Worm (Caenorhabditis elegans) whole organism, early embryonic: ENCODE results near the gene srt-27.

Experiments
- B0310.2 ChIP-seq: sonication (generic microtip); optimal IDR thresholded peaks from 2 replicates; lab custom pipeline; 2016; ENCODE audit warnings: mild to moderate bottlenecking, missing genetic modification characterization, missing compliant biosample characterization
- F13C5.2 ChIP-seq: sonication (generic microtip); optimal IDR thresholded peaks from 2 replicates; lab custom pipeline; 2017; ENCODE audit warnings: mild to moderate bottlenecking, missing genetic modification characterization, inconsistent platforms, missing compliant biosample characterization
- aly-1 ChIP-seq: sonication (generic microtip); optimal IDR thresholded peaks from 2 replicates; lab custom pipeline; 2016; ENCODE audit warnings: missing genetic modification characterization, missing compliant biosample characterization
- ama-1 ChIP-seq: fragments of 150-350 bp; optimal IDR thresholded peaks from 2 replicates; lab custom pipeline; 2014
- ceh-13 ChIP-seq: fragments of 200-800 bp; sonication (Bioruptor generic); optimal IDR thresholded peaks from 2 replicates; lab custom pipeline; 2018; ENCODE audit warnings: mild to moderate bottlenecking, missing genetic modification characterization, missing compliant biosample characterization
- ceh-36 ChIP-seq: sonication (generic microtip); optimal IDR thresholded peaks from 2 replicates; lab custom pipeline; 2016; ENCODE audit warnings: missing genetic modification characterization, inconsistent platforms, missing compliant biosample characterization
- ets-7 ChIP-seq: sonication (generic microtip); optimal IDR thresholded peaks from 2 replicates; lab custom pipeline; 2016; ENCODE audit warnings: missing genotype, missing genetic modification characterization, missing compliant biosample characterization
- flt-1 ChIP-seq: fragments of 200-800 bp; sonication (Bioruptor generic); IDR thresholded peaks from 2 replicates; pipeline ENCODE4 v1.3.6; 2022; ENCODE audit warnings: missing genetic modification characterization, missing compliant biosample characterization
- hmbx-1 ChIP-seq: sonication (generic microtip); optimal IDR thresholded peaks from 2 replicates; lab custom pipeline; 2016; ENCODE audit warnings: mild to moderate bottlenecking, missing genetic modification characterization, missing compliant biosample characterization
- hmg-4 ChIP-seq: fragments of 200-800 bp; sonication (Bioruptor generic); optimal IDR thresholded peaks from 2 replicates; lab custom pipeline; 2018; ENCODE audit warnings: mild to moderate bottlenecking, missing genetic modification characterization, missing compliant biosample characterization
- hnd-1 ChIP-seq: sonication (generic microtip); optimal IDR thresholded peaks from 2 replicates; lab custom pipeline; 2016; ENCODE audit warnings: missing genetic modification characterization, missing compliant biosample characterization
- pes-1 ChIP-seq: fragments of 200-800 bp; sonication (Bioruptor generic); IDR thresholded peaks from 2 replicates; pipeline ENCODE4 v1.3.6; 2022; ENCODE audit warnings: missing genetic modification reagents, missing genetic modification characterization, missing compliant biosample characterization
- scrt-1 ChIP-seq: fragments of 200-800 bp; sonication (Bioruptor generic); IDR thresholded peaks from 2 replicates; pipeline ENCODE4 v1.3.6; 2022; ENCODE audit warnings: missing genetic modification characterization, missing compliant biosample characterization
- sea-1 ChIP-seq: fragments of 200-800 bp; sonication (Bioruptor generic); conservative IDR thresholded peaks from 2 replicates; pipeline ENCODE4 v1.3.6; 2022; ENCODE audit warnings: missing genetic modification characterization, missing compliant biosample characterization
- tbx-11 ChIP-seq: fragments of 200-800 bp; sonication (Bioruptor generic); IDR thresholded peaks from 2 replicates; pipeline ENCODE4 v1.3.6; 2022; ENCODE audit warnings: missing genetic modification characterization, missing compliant biosample characterization
- tbx-37 ChIP-seq: fragments of 200-800 bp; sonication (Bioruptor generic); conservative IDR thresholded peaks from 2 replicates; pipeline ENCODE4 v1.3.6; 2022; ENCODE audit warnings: missing genetic modification reagents, missing genetic modification characterization, missing compliant biosample characterization
- tra-4 ChIP-seq: sonication (generic microtip); optimal IDR thresholded peaks from 2 replicates; lab custom pipeline; 2017; ENCODE audit warnings: missing genetic modification characterization, missing compliant biosample characterization

The srt-27 gene

ce11 chrV:2727101-2727500 is 6.4 kb upstream of the srt-27 start, which contains the start of gene str-13:
Gene str-13 (minus strand): TSS chrV:2727201.
- TF ChIP-seq aly-1 (tag; lab: Kevin White, UChicago) (no peak), sea-1 (no peak), flt-1 (GFP tag; lab: Robert Waterston, UW) (no peak), B0310.2 (tag; lab: Kevin White, UChicago) (no peak)

- no peak for TF ChIP-seq ceh-13 (GFP tag; lab: Kevin White, UChicago)
- TF ChIP-seq ama-1 (lab: Kevin White, UChicago) = no peak
- no peak for TF ChIP-seq hmbx-1 (tag; lab: Kevin White, UChicago)
- no peak for TF ChIP-seq tra-4 (tag; lab: Kevin White, UChicago)
- no peak for TF ChIP-seq B0310.2 (tag; lab: Kevin White, UChicago)
- no peak for TF ChIP-seq tbx-37 (GFP tag; lab: Robert Waterston, UW)
- TF ChIP-seq sea-1 = no peak
- no peak for TF ChIP-seq aly-1 (tag; lab: Kevin White, UChicago)
- TF ChIP-seq hmg-4 (GFP tag; lab: Kevin White, UChicago) = no peak
- no peak for TF ChIP-seq pes-1 (GFP tag; lab: Robert Waterston, UW)
- no peak for TF ChIP-seq scrt-1 (GFP tag; lab: Robert Waterston, UW)
- no peak for TF ChIP-seq ceh-36
- no peak for TF ChIP-seq ets-7 (tag; lab: Kevin White, UChicago)
- no peak for TF ChIP-seq F13C5.2
- no peak for TF ChIP-seq flt-1 (GFP tag; lab: Robert Waterston, UW)
- TF ChIP-seq tbx-11 (GFP tag; lab: Robert Waterston, UW) = no peak
- TF ChIP-seq hnd-1 (tag; lab: Kevin White, UChicago) = no peak
These were observed 4.6 kb upstream of the srt-27 start, which contains the start of gene srg-59 for ce11 chrV:2725225-2725624. Gene srg-59 (minus strand): TSS chrV:2725325.

DNA sequence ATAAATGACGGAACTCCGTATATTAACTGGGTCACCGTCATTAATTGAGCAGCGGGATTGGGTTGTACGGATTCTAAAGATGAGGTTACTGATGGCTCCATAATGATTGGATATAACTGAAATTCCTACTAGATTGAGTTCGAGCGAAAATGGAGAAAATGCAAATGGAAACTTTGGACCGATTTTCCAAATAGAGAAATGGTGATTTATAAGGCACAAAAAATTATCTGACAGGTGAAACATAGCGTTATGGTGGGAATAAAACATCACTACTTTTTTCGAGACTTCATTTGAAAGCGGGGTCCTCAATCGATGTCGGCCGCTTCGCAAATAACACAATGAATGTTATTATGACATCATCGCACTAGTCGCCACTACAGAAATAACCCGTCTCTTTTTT is 1.9 kb upstream of the srt-27 start, which contains the start of gene srg-60:
srg-60 (minus strand) TSS at position 101 of the 400 bp plus-strand sequence.
- TF ChIP-seq tbx-37 (GFP tag; lab: Robert Waterston, UW) = no peak
- no peak for TF ChIP-seq ceh-13 (GFP tag; lab: Kevin White, UChicago)
- no peak for TF ChIP-seq ets-7 (tag; lab: Kevin White, UChicago)
- TF ChIP-seq hmbx-1 (tag; lab: Kevin White, UChicago) = no peak
- TF ChIP-seq ceh-36 = no peak
- TF ChIP-seq aly-1 (tag; lab: Kevin White, UChicago) = no peak
- no peak for TF ChIP-seq pes-1 (GFP tag; lab: Robert Waterston, UW)
- TF ChIP-seq hmg-4 (GFP tag; lab: Kevin White, UChicago) = no peak

DNA sequence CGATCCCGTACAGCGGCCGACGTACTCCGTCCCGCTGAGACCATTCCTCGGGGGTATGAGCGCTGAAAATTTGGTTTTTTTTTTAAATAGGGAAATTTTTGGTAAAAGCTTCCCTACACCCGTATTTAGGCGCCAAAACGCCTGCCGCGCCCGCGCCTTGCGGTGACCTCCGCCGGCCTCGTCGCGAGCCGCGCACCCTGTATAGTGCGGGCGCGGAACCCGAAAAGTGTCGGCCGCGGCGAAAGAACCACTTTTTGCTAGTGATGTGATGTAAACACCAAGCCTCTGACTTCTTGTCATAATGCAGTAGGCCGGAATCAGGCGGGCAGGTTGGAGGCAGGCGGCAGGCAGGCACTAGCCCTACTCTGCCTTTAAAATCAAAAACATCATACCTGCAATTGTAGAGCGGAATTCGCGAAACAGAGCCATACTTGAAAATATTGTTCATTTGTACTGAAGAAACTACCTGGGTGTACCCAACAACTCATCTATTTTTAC is 1.9 kb downstream of the srt-27 start, which contains the start of gene srt-29:
srt-29 (minus strand) TSS at position 448 of the 498 bp plus-strand sequence.
- TF ChIP-seq aly-1 (tag; lab: Kevin White, UChicago) (no peak), tbx-37 (GFP tag; lab: Robert Waterston, UW) (no peak), ets-7 (tag; lab: Kevin White, UChicago) (no peak), sea-1 (no peak), ama-1 (lab: Kevin White, UChicago) (no peak), B0310.2 (tag; lab: Kevin White, UChicago) (no peak), ceh-13 (GFP tag; lab: Kevin White, UChicago) (no peak), F13C5.2 (no peak), scrt-1 (GFP tag; lab: Robert Waterston, UW) (no peak), tbx-11 (GFP tag; lab: Robert Waterston, UW) (no peak), hnd-1 (tag; lab: Kevin White, UChicago) (no peak), tra-4 (tag; lab: Kevin White, UChicago) (no peak), flt-1 (GFP tag; lab: Robert Waterston, UW) (no peak), hmbx-1 (tag; lab: Kevin White, UChicago) (no peak), hmg-4 (GFP tag; lab: Kevin White, UChicago) (no peak), pes-1 (GFP tag; lab: Robert Waterston, UW) (no peak), ceh-36 (no peak)

DNA sequence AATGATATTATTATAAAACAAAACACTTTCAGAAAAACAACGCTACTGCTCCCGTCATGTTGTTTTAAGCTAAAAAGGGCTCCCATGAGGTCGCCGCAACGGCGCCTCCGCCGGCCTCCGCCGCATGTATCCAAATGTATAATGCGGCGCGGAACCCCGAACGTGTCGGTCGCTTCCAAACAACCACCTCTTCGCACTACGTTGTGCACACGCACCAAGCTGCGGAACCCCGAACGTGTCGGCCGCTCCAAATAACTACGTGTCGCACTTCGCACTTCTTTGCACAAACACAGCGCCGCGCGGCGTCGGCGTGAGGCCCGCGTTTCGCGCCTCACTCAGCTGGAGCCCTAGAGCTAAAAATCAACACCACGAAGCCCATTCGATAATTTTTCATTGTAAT is 3.7 kb downstream of the srt-27 start:
- TF ChIP-seq sea-1 = 0 out of 2 replicates have a peak, but pooled peaks have one; percentile 32
- TF ChIP-seq hmbx-1 (tag; lab: Kevin White, UChicago) = no peak
- no peak for TF ChIP-seq tbx-11 (GFP tag; lab: Robert Waterston, UW)

ce11 chrV:2713532-2713931 is 7.1 kb downstream of the srt-27 start, which contains the start of gene srt-28:
Gene srt-28 (minus strand): TSS chrV:2713632.
- TF ChIP-seq aly-1 (tag; lab: Kevin White, UChicago) (no peak), ama-1 (lab: Kevin White, UChicago) (no peak), ceh-36 (no peak), scrt-1 (GFP tag; lab: Robert Waterston, UW) (no peak), tbx-37 (GFP tag; lab: Robert Waterston, UW) (no peak), tra-4 (tag; lab: Kevin White, UChicago) (no peak), ets-7 (tag; lab: Kevin White, UChicago) (no peak), B0310.2 (tag; lab: Kevin White, UChicago) (no peak), hmg-4 (GFP tag; lab: Kevin White, UChicago) (no peak), pes-1 (GFP tag; lab: Robert Waterston, UW) (no peak), tbx-11 (GFP tag; lab: Robert Waterston, UW) (no peak), sea-1 (no peak), F13C5.2 (no peak), ceh-13 (GFP tag; lab: Kevin White, UChicago) (no peak), flt-1 (GFP tag; lab: Robert Waterston, UW) (no peak)

DNA sequence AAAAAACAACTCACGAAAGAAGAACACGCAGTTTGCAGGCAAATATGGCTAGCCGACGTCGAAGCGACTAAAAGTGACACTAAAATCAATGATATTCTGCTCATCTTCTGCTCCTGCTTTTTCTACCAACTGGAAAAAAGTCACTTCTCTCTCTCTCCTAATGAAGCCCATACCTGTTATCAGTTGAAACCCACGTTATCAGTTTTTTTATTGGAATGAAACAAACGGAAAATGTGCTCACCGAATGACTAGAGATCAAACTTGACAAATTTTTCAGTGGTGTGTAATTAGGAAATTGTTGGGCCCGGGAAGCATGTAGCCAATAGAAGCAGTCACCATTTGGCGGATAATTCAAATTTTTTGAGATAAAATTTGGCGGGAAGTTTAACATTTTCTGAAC is 9.2 kb downstream of the srt-27 start, which contains the start of gene C24B9.3:
C24B9.3 (minus strand) TSS at position 171 of the 400 bp plus-strand sequence.
- TF ChIP-seq scrt-1 (GFP tag; lab: Robert Waterston, UW) = no peak
- TF ChIP-seq sea-1 = no peak
- no peak for TF ChIP-seq ceh-13 (GFP tag; lab: Kevin White, UChicago)
- TF ChIP-seq hmbx-1 (tag; lab: Kevin White, UChicago) = no peak
- no peak for TF ChIP-seq tbx-37 (GFP tag; lab: Robert Waterston, UW)
- TF ChIP-seq pes-1 (GFP tag; lab: Robert Waterston, UW) = no peak
- no peak for TF ChIP-seq tbx-11 (GFP tag; lab: Robert Waterston, UW)
- TF ChIP-seq aly-1 (tag; lab: Kevin White, UChicago) = no peak
- no peak for TF ChIP-seq ets-7 (tag; lab: Kevin White, UChicago)
- TF ChIP-seq ceh-36 = no peak
- TF ChIP-seq hmg-4 (GFP tag; lab: Kevin White, UChicago) = no peak
- no peak for TF ChIP-seq ama-1 (lab: Kevin White, UChicago)
- no peak for TF ChIP-seq flt-1 (GFP tag; lab: Robert Waterston, UW)
- no peak for TF ChIP-seq tra-4 (tag; lab: Kevin White, UChicago)
- TF ChIP-seq hnd-1 (tag; lab: Kevin White, UChicago) = no peak
- no peak for TF ChIP-seq B0310.2 (tag; lab: Kevin White, UChicago)
- TF ChIP-seq F13C5.2 = no peak
